Fruit fly (Drosophila melanogaster) whole organism, embryonic: ENCODE results near the gene CG6409.
A peak's percentile ranks its signal among the peaks of the same experiment; 100 is the strongest.

Experiments
- Antp ChIP-seq: fragments of 200-800 bp; sonication (Bioruptor generic); optimal IDR thresholded peaks from 3 replicates; lab custom pipeline; 2016; ENCODE audit warnings: missing biosample characterization, missing genetic modification characterization
- B-H1 ChIP-seq: fragments of 200-800 bp; sonication (Bioruptor generic); IDR thresholded peaks from 3 replicates; pipeline ENCODE4 v1.3.6; 2022; ENCODE audit warnings: missing biosample characterization, missing genetic modification characterization
- CG10274 ChIP-seq: fragments of 200-800 bp; sonication (Bioruptor generic); optimal IDR thresholded peaks from 3 replicates; lab custom pipeline; 2017; ENCODE audit warnings: missing biosample characterization, mild to moderate bottlenecking, missing genetic modification characterization
- CG11504 ChIP-seq: fragments of 200-800 bp; sonication (Bioruptor generic); optimal IDR thresholded peaks from 3 replicates; lab custom pipeline; 2019; ENCODE audit warnings: missing biosample characterization, mild to moderate bottlenecking, missing genetic modification characterization, moderate library complexity
- CG11696 ChIP-seq: fragments of 200-800 bp; sonication (Bioruptor generic); IDR thresholded peaks from 2 replicates; pipeline ENCODE4 v1.3.6; 2022; ENCODE audit warnings: missing biosample characterization, missing genetic modification characterization
- CG13287 ChIP-seq: fragments of 200-800 bp; sonication (Bioruptor generic); IDR thresholded peaks from 2 replicates; pipeline ENCODE4 v1.3.6; 2022; ENCODE audit warnings: missing biosample characterization, missing genetic modification characterization; ENCODE audit not compliant: partially characterized antibody
- CG15073 ChIP-seq: fragments of 200-800 bp; sonication (Bioruptor generic); optimal IDR thresholded peaks from 2 replicates; lab custom pipeline; 2016; ENCODE audit warnings: missing biosample characterization, missing genetic modification characterization
- CG15514 ChIP-seq: fragments of 200-800 bp; sonication (Bioruptor generic); optimal IDR thresholded peaks from 3 replicates; lab custom pipeline; 2017; ENCODE audit warnings: missing biosample characterization, missing genetic modification characterization, mild to moderate bottlenecking, moderate library complexity, missing genetic modification reagents
- CG1602 ChIP-seq: fragments of 200-800 bp; sonication (Bioruptor generic); optimal IDR thresholded peaks from 3 replicates; lab custom pipeline; 2016; ENCODE audit warnings: missing biosample characterization, missing genetic modification characterization
- CG17568 ChIP-seq: fragments of 200-800 bp; sonication (Bioruptor generic); optimal IDR thresholded peaks from 2 replicates; lab custom pipeline; 2018; ENCODE audit warnings: missing biosample characterization, mild to moderate bottlenecking, missing genetic modification characterization, moderate library complexity
- CG18262 ChIP-seq: fragments of 200-800 bp; optimal IDR thresholded peaks from 3 replicates; lab custom pipeline; 2019; ENCODE audit warnings: missing biosample characterization, mild to moderate bottlenecking, missing genetic modification characterization, moderate library complexity
- CG1832 ChIP-seq: fragments of 200-800 bp; sonication (Bioruptor generic); optimal IDR thresholded peaks from 2 replicates; lab custom pipeline; 2017; ENCODE audit warnings: missing biosample characterization, mild to moderate bottlenecking, missing genetic modification characterization, inconsistent platforms
- CG2678 ChIP-seq: fragments of 200-800 bp; sonication (Bioruptor generic); optimal IDR thresholded peaks from 3 replicates; lab custom pipeline; 2019; ENCODE audit warnings: missing biosample characterization, mild to moderate bottlenecking, missing genetic modification characterization, moderate library complexity
- CG32532 ChIP-seq: fragments of 200-800 bp; sonication (Bioruptor generic); IDR thresholded peaks from 2 replicates; pipeline ENCODE4 v1.3.6; 2022; ENCODE audit warnings: missing biosample characterization, missing genetic modification characterization
- CG32767 ChIP-seq: fragments of 200-800 bp; sonication (Bioruptor generic); IDR thresholded peaks from 2 replicates; pipeline ENCODE4 v1.3.6; 2022; ENCODE audit warnings: missing biosample characterization, missing genetic modification characterization
- CG4328 ChIP-seq: fragments of 200-800 bp; sonication (Bioruptor generic); optimal IDR thresholded peaks from 3 replicates; lab custom pipeline; 2017; ENCODE audit warnings: missing biosample characterization, missing genetic modification reagents, missing genetic modification characterization
- CG4854 ChIP-seq: fragments of 200-800 bp; sonication (Bioruptor generic); optimal IDR thresholded peaks from 2 replicates; lab custom pipeline; 2016; ENCODE audit warnings: missing biosample characterization, missing genetic modification characterization, inconsistent platforms
- CG6813 ChIP-seq: fragments of 200-800 bp; sonication (Bioruptor generic); optimal IDR thresholded peaks from 2 replicates; lab custom pipeline; 2017; ENCODE audit warnings: missing biosample characterization, missing genetic modification characterization, mild to moderate bottlenecking, moderate library complexity, missing genetic modification reagents
- CG7839 ChIP-seq: fragments of 200-800 bp; sonication (Bioruptor generic); optimal IDR thresholded peaks from 3 replicates; lab custom pipeline; 2018; ENCODE audit warnings: missing biosample characterization, mild to moderate bottlenecking, missing genetic modification characterization, moderate library complexity
- CG8478 ChIP-seq: fragments of >200 bp; optimal IDR thresholded peaks from 2 replicates; lab custom pipeline; 2018
- CG9609 ChIP-seq: fragments of 200-800 bp; sonication (Bioruptor generic); optimal IDR thresholded peaks from 3 replicates; lab custom pipeline; 2016; ENCODE audit warnings: missing biosample characterization, missing genetic modification characterization
- CG9932 ChIP-seq: fragments of 200-800 bp; sonication (Bioruptor generic); IDR thresholded peaks from 2 replicates; pipeline ENCODE4 v1.3.6; 2022; ENCODE audit warnings: missing biosample characterization, missing genetic modification characterization
- CTCF ChIP-seq: fragments of 200-800 bp; sonication (Bioruptor generic); optimal IDR thresholded peaks from 2 replicates; lab custom pipeline; 2017; ENCODE audit warnings: missing biosample characterization, mild to moderate bottlenecking, missing genetic modification characterization, moderate library complexity
- Dbx ChIP-seq: fragments of 200-800 bp; sonication (Bioruptor generic); IDR thresholded peaks from 3 replicates; pipeline ENCODE4 v1.3.6; 2022; ENCODE audit warnings: missing biosample characterization, missing genetic modification characterization
- Dp ChIP-seq: fragments of 200-800 bp; sonication (Bioruptor generic); optimal IDR thresholded peaks from 2 replicates; lab custom pipeline; 2018; ENCODE audit warnings: missing biosample characterization, mild to moderate bottlenecking, missing genetic modification characterization, moderate library complexity
- Dref ChIP-seq: fragments of 200-800 bp; sonication (Bioruptor generic); IDR thresholded peaks from 2 replicates; pipeline ENCODE4 v1.3.6; 2022; ENCODE audit warnings: missing biosample characterization, missing genetic modification characterization
- Eip74EF ChIP-seq, 2 experiments: fragments of 200-800 bp in 1 of 2; fragments of >200 bp in 1 of 2; sonication (Bioruptor generic) in 1 of 2; optimal IDR thresholded peaks; 2 replicates each; lab custom pipeline; 2017 to 2019; ENCODE audit warnings: missing biosample characterization in 2 of 2, missing genetic modification characterization in 2 of 2, mild to moderate bottlenecking in 1 of 2, moderate library complexity in 1 of 2
- Elba2 ChIP-seq: fragments of 200-800 bp; sonication (Bioruptor generic); optimal IDR thresholded peaks from 3 replicates; lab custom pipeline; 2016; ENCODE audit warnings: missing biosample characterization, missing genetic modification characterization
- Lpt ChIP-seq: fragments of >200 bp; optimal IDR thresholded peaks from 2 replicates; lab custom pipeline; 2018; ENCODE audit warnings: missing biosample characterization, missing genetic modification characterization
- Max ChIP-seq: fragments of 200-800 bp; sonication (Bioruptor generic); optimal IDR thresholded peaks from 2 replicates; lab custom pipeline; 2016; ENCODE audit warnings: missing biosample characterization, mild to moderate bottlenecking, missing genetic modification characterization
- Sox100B ChIP-seq: fragments of 200-800 bp; sonication (Bioruptor generic); optimal IDR thresholded peaks from 3 replicates; lab custom pipeline; 2018; ENCODE audit warnings: missing biosample characterization, mild to moderate bottlenecking, missing genetic modification characterization
- Sry-β ChIP-seq: fragments of 200-800 bp; sonication (Bioruptor generic); optimal IDR thresholded peaks from 2 replicates; lab custom pipeline; 2018; ENCODE audit warnings: missing biosample characterization, mild to moderate bottlenecking, missing genetic modification characterization, moderate library complexity
- TFAM ChIP-seq: fragments of 200-800 bp; sonication (Bioruptor generic); optimal IDR thresholded peaks from 2 replicates; lab custom pipeline; 2017; ENCODE audit warnings: missing biosample characterization, missing genetic modification characterization, inconsistent platforms
- ab ChIP-seq: fragments of 200-800 bp; sonication (Bioruptor generic); optimal IDR thresholded peaks from 2 replicates; lab custom pipeline; 2016; ENCODE audit warnings: missing biosample characterization, missing genetic modification characterization
- aop ChIP-seq: fragments of 200-800 bp; sonication (Bioruptor generic); IDR thresholded peaks from 2 replicates; pipeline ENCODE4 v1.3.6; 2022; ENCODE audit warnings: missing biosample characterization, missing genetic modification characterization
- btn ChIP-seq: fragments of 200-800 bp; sonication (Bioruptor generic); optimal IDR thresholded peaks from 2 replicates; lab custom pipeline; 2016; ENCODE audit warnings: missing biosample characterization, missing genetic modification characterization
- crc ChIP-seq: fragments of 200-800 bp; sonication (Bioruptor generic); optimal IDR thresholded peaks from 2 replicates; lab custom pipeline; 2016; ENCODE audit warnings: missing biosample characterization, missing genetic modification characterization
- fd96Cb ChIP-seq: fragments of 200-800 bp; sonication (Bioruptor generic); optimal IDR thresholded peaks from 2 replicates; lab custom pipeline; 2018; ENCODE audit warnings: missing biosample characterization, mild to moderate bottlenecking, missing genetic modification characterization, moderate library complexity
- gem ChIP-seq: fragments of 200-800 bp; sonication (Bioruptor generic); optimal IDR thresholded peaks from 2 replicates; lab custom pipeline; 2019; ENCODE audit warnings: missing biosample characterization, mild to moderate bottlenecking, missing genetic modification characterization, moderate library complexity
- grn ChIP-seq: fragments of 200-800 bp; sonication (Bioruptor generic); optimal IDR thresholded peaks from 3 replicates; lab custom pipeline; 2017; ENCODE audit warnings: missing biosample characterization, missing genetic modification characterization
- h ChIP-seq: fragments of >200 bp; optimal IDR thresholded peaks from 2 replicates; lab custom pipeline; 2017
- hkb ChIP-seq, 2 experiments: fragments of 200-800 bp in 1 of 2; fragments of >200 bp in 1 of 2; sonication (Bioruptor generic) in 1 of 2; IDR thresholded peaks in 1 of 2; optimal IDR thresholded peaks in 1 of 2; 2 replicates each; pipeline versions ENCODE4 v1.3.6 to Lab custom; 2017 to 2022; ENCODE audit warnings: missing biosample characterization in 1 of 2, missing genetic modification characterization in 1 of 2
- maf-S ChIP-seq: fragments of 200-800 bp; sonication (Bioruptor generic); optimal IDR thresholded peaks from 2 replicates; lab custom pipeline; 2016; ENCODE audit warnings: missing biosample characterization, missing genetic modification characterization
- mam ChIP-seq: fragments of 200-800 bp; sonication (Bioruptor generic); optimal IDR thresholded peaks from 3 replicates; lab custom pipeline; 2016; ENCODE audit warnings: missing biosample characterization, missing genetic modification characterization
- nerfin-1 ChIP-seq: fragments of 200-800 bp; sonication (Bioruptor generic); optimal IDR thresholded peaks from 3 replicates; lab custom pipeline; 2019; ENCODE audit warnings: missing biosample characterization, mild to moderate bottlenecking, missing genetic modification characterization, moderate library complexity
- pan ChIP-seq, 4 experiments: fragments of >200 bp in 3 of 4; fragments of 200-800 bp in 1 of 4; sonication (Bioruptor generic) in 1 of 4; optimal IDR thresholded peaks in 3 of 4; IDR thresholded peaks in 1 of 4; 2 replicates each; pipeline versions ENCODE4 v1.3.6 to Lab custom; 2017 to 2022; ENCODE audit warnings: missing biosample characterization in 2 of 4, missing genetic modification characterization in 2 of 4, mixed read lengths in 1 of 4
- repo ChIP-seq: fragments of 200-800 bp; sonication (Bioruptor generic); optimal IDR thresholded peaks from 2 replicates; lab custom pipeline; 2016; ENCODE audit warnings: missing biosample characterization, missing genetic modification characterization
- salm ChIP-seq: fragments of 200-800 bp; sonication (Bioruptor generic); optimal IDR thresholded peaks from 2 replicates; lab custom pipeline; 2018; ENCODE audit warnings: missing biosample characterization, mild to moderate bottlenecking, missing genetic modification characterization
- sqz ChIP-seq: fragments of 200-800 bp; sonication (Bioruptor generic); optimal IDR thresholded peaks from 3 replicates; lab custom pipeline; 2018; ENCODE audit warnings: missing biosample characterization, mild to moderate bottlenecking, missing genetic modification characterization
- tna ChIP-seq: fragments of 200-800 bp; sonication (Bioruptor generic); IDR thresholded peaks from 2 replicates; pipeline ENCODE4 v1.3.6; 2022; ENCODE audit warnings: missing biosample characterization, missing genetic modification characterization; ENCODE audit not compliant: partially characterized antibody
- wdn ChIP-seq: fragments of 200-800 bp; sonication (Bioruptor generic); IDR thresholded peaks from 2 replicates; pipeline ENCODE4 v1.3.6; 2022; ENCODE audit warnings: missing biosample characterization, missing genetic modification characterization

Gene CG6409

DNA sequence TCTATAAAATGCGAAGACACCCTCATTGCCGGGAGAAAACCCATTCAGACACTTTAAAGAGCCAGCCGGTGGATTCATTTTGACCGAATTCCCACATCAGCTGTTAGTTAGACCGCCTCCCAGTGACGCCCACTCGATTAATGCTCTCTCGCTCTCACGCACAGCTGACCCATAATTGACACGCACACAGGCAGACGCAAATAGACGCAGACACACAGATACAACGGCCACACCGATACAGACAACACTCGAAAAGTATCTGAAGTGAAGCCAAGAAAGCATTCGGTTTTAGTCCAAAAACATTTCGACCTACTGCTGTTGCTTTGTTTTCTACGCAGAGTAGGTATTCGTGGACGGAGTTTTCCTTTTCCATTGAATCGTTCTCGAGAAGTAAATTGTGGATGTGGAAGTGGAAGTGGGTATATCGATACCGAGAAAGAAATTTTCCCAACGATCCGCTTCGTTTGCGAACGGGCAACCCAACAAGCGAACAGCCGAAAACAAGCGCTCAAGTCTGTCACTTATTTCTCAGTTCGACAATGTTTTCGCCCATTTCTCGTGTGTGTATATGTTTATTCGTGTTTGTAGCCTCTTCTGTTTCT is 22.0 kb downstream of the CG6409 start:
- TF ChIP-seq CG18262 (tag; lab: Kevin White, UChicago) (peak; percentile 31), mam (GFP tag; lab: Kevin White, UChicago) (no peak), CG11696 (no peak), Antp (GFP tag; lab: Kevin White, UChicago) (no peak), grn (no peak), CG32532 (GFP tag; lab: Robert Waterston, UW) (no peak), Sox100B (no peak), pan (optimal IDR thresholded peaks at IDR 0.05; lab: Kevin White, UChicago) (no peak), pan (GFP tag; optimal IDR thresholded peaks at IDR 0.05 in 1 of 2, IDR thresholded peaks at IDR 0.05 in 1 of 2) (no peak), CG6813 (no peak), nerfin-1 (tag; lab: Kevin White, UChicago) (peak; percentile 23), gem (tag; lab: Kevin White, UChicago) (no peak), CG10274 (GFP tag; lab: Kevin White, UChicago) (no peak), CG2678 (tag; lab: Kevin White, UChicago) (peak; percentile 7), CG17568 (GFP tag; lab: Kevin White, UChicago) (no peak), btn (no peak), wdn (GFP tag; lab: Robert Waterston, UW) (no peak), Eip74EF (GFP tag; optimal IDR thresholded peaks at IDR 0.05; lab: Kevin White, UChicago) (no peak), Elba2 (GFP tag; lab: Kevin White, UChicago) (no peak), Dp (GFP tag; lab: Kevin White, UChicago) (no peak), CTCF (GFP tag; lab: Kevin White, UChicago) (no peak), CG11504 (tag; lab: Kevin White, UChicago) (no peak), CG8478 (no peak), CG7839 (no peak), maf-S (GFP tag; lab: Kevin White, UChicago) (no peak), CG4854 (GFP tag; lab: Kevin White, UChicago) (no peak), TFAM (GFP tag; lab: Kevin White, UChicago) (no peak), hkb (optimal IDR thresholded peaks at IDR 0.05; lab: Kevin White, UChicago) (no peak), hkb (GFP tag; IDR thresholded peaks at IDR 0.05; lab: Robert Waterston, UW) (0 out of 2 replicates have a peak, but pooled peaks have one; percentile 7), aop (GFP tag; lab: Robert Waterston, UW) (no peak), salm (no peak), CG15514 (peak; percentile 12), CG13287 (peak; percentile 7; the same call in 1 of the 2 replicates), CG32767 (GFP tag; lab: Robert Waterston, UW) (no peak), CG9932 (GFP tag; lab: Robert Waterston, UW) (no peak), h (no peak), CG1832 (GFP tag; lab: Kevin White, UChicago) (peak; percentile 37), Sry-β (GFP tag; lab: Kevin White, UChicago) (no peak), CG9609 (GFP tag; lab: Kevin White, UChicago) (no peak), B-H1 (GFP tag; lab: Robert Waterston, UW) (no peak), tna (GFP tag; lab: Robert Waterston, UW) (no peak; the same call in 1 of the 2 replicates), CG15073 (GFP tag; lab: Kevin White, UChicago) (no peak), crc (GFP tag; lab: Kevin White, UChicago) (no peak), Max (GFP tag; lab: Kevin White, UChicago) (no peak), ab (GFP tag; lab: Kevin White, UChicago) (no peak), Dref (GFP tag; lab: Robert Waterston, UW) (no peak), fd96Cb (tag; lab: Kevin White, UChicago) (no peak), repo (no peak), CG4328 (GFP tag; lab: Kevin White, UChicago) (no peak), CG1602 (no peak), sqz (GFP tag; lab: Kevin White, UChicago) (no peak), Dbx (GFP tag; lab: Robert Waterston, UW) (no peak; the same call in 2 of the 3 replicates), Lpt (GFP tag; lab: Kevin White, UChicago) (no peak)
